Worm (Caenorhabditis elegans) whole organism, midembryonic: ENCODE measurements around the gene C33A12.3.

ENCODE experiments used
- T22C8.4 ChIP-seq: fragments of 200-800 bp; sonication (Bioruptor generic); IDR thresholded peaks from 2 replicates; pipeline ENCODE4 v1.3.6; 2022; ENCODE audit warnings: missing genetic modification characterization, missing compliant biosample characterization
- cog-1 ChIP-seq: sonication (generic microtip); optimal IDR thresholded peaks from 2 replicates; lab custom pipeline; 2016; ENCODE audit warnings: missing genetic modification characterization, missing compliant biosample characterization
- flt-1 ChIP-seq: fragments of 200-800 bp; sonication (Bioruptor generic); IDR thresholded peaks from 2 replicates; pipeline ENCODE4 v1.3.6; 2022; ENCODE audit warnings: missing genetic modification characterization, missing compliant biosample characterization
- klf-2 ChIP-seq: fragments of 200-800 bp; sonication (Bioruptor generic); conservative IDR thresholded peaks from 2 replicates; pipeline ENCODE4 v1.3.6; 2022; ENCODE audit warnings: missing genetic modification reagents, missing genetic modification characterization, missing compliant biosample characterization
- med-1 ChIP-seq: sonication (generic microtip); optimal IDR thresholded peaks from 2 replicates; lab custom pipeline; 2017; ENCODE audit warnings: missing genetic modification characterization, mild to moderate bottlenecking, missing compliant biosample characterization, antibody characterized with exemption, missing genetic modification reagents; ENCODE audit not compliant: insufficient read depth
- tab-1 ChIP-seq: fragments of 200-800 bp; sonication (Bioruptor generic); IDR thresholded peaks from 2 replicates; pipeline ENCODE4 v1.3.6; 2022; ENCODE audit warnings: missing genetic modification characterization, missing compliant biosample characterization
- ztf-23 ChIP-seq: fragments of 200-800 bp; sonication (Bioruptor generic); IDR thresholded peaks from 2 replicates; pipeline ENCODE4 v1.3.6; 2022; ENCODE audit warnings: missing genetic modification reagents, missing genetic modification characterization, missing compliant biosample characterization
- ztf-29 ChIP-seq: fragments of 200-800 bp; sonication (Bioruptor generic); IDR thresholded peaks from 2 replicates; pipeline ENCODE4 v1.3.6; 2022; ENCODE audit warnings: missing genetic modification reagents, missing genetic modification characterization, missing compliant biosample characterization

- TF ChIP-seq cog-1 (tag; lab: Kevin White, UChicago): no peak
- no peak for TF ChIP-seq T22C8.4 (GFP tag; lab: Robert Waterston, UW)
- no peak for TF ChIP-seq med-1 (GFP tag; lab: Kevin White, UChicago)
- no peak for TF ChIP-seq ztf-23 (GFP tag; lab: Robert Waterston, UW)
- TF ChIP-seq tab-1 (GFP tag; lab: Robert Waterston, UW): no peak
- TF ChIP-seq klf-2 (GFP tag; lab: Robert Waterston, UW): no peak
- no peak for TF ChIP-seq ztf-29 (GFP tag; lab: Robert Waterston, UW)
- no peak for TF ChIP-seq flt-1 (GFP tag; lab: Robert Waterston, UW)
Observed at ce11 chrIV:9508612-9509011, 4.2 kb downstream of the C33A12.3 start, which contains the start of gene ethe-1.
